Worm (Caenorhabditis elegans): ENCODE results near the gene col-80.

Gene col-80

DNA sequence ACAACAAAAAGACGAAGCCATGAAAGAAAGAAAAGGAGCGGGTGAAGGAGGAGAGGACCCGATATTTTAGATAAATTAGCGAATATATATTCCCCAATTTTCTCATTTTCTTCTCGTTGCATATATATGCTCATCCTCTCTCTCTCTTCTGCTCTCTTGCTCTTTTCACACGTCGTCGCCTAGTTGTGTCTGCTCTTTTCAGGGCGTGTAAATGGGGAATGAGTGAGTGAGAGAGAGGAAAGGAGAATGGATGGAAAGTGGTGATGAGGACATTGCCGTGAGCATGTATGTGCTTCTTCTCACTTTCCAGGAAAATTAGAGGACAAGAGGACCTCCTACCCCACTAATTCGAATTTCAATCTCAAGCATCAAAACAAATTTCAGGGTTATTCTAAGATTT, 48.5 kb downstream of the col-80 start:
- no peak for TF ChIP-seq unc-62 (GFP tag; optimal IDR thresholded peaks at IDR 0.05)
